Comparison of ENCODE assay signal across 1 fruit fly cellular context in genomic region chr2L:267441-268089, dm6.
TF ChIP-seq lines count a peak whose summit lies in the region.

TSS of gene CG17075 (minus strand) at chr2L:267505.

TF ChIP-seq in whole organism, embryonic, 481 proteins besides CTCF, POLR2A, EP300 and RAD21 (continued from another document):
- no peak for TF ChIP-seq Usf (GFP tag; optimal IDR thresholded peaks at IDR 0.05; lab: Kevin White, UChicago)
- TF ChIP-seq CG10209 (GFP tag; optimal IDR thresholded peaks at IDR 0.05; lab: Kevin White, UChicago), result peak; percentile 96
- peak; percentile 82 for TF ChIP-seq jigr1 (GFP tag; IDR thresholded peaks at IDR 0.05; lab: Robert Waterston, UW)
- TF ChIP-seq bbx (GFP tag; IDR thresholded peaks at IDR 0.05; lab: Robert Waterston, UW; ENCODE audit: partially characterized antibody), result no peak
- TF ChIP-seq dmrt99B (tag; optimal IDR thresholded peaks at IDR 0.05; lab: Kevin White, UChicago), result peak; percentile 98
- TF ChIP-seq CG6765 (GFP tag; optimal IDR thresholded peaks at IDR 0.05; lab: Kevin White, UChicago), result peak; percentile 92
- TF ChIP-seq az2 (GFP tag; optimal IDR thresholded peaks at IDR 0.05; lab: Kevin White, UChicago), result peak; percentile 94
- peak; percentile 96 for TF ChIP-seq Fer3 (tag; optimal IDR thresholded peaks at IDR 0.05; lab: Kevin White, UChicago)
- TF ChIP-seq CG11560 (tag; IDR thresholded peaks at IDR 0.05; lab: Robert Waterston, UW), result peak; percentile 84
- no peak for TF ChIP-seq HLH4C (GFP tag; IDR thresholded peaks at IDR 0.05; lab: Robert Waterston, UW; ENCODE audit: partially characterized antibody)
- peak; percentile 85 for TF ChIP-seq ssp (GFP tag; IDR thresholded peaks at IDR 0.05; lab: Robert Waterston, UW)
- peak; percentile 95 for TF ChIP-seq CG6683 (GFP tag; optimal IDR thresholded peaks at IDR 0.05; lab: Kevin White, UChicago)
- TF ChIP-seq Hsf (GFP tag; optimal IDR thresholded peaks at IDR 0.05; lab: Kevin White, UChicago), result peak; percentile 91
- TF ChIP-seq pnt (GFP tag; optimal IDR thresholded peaks at IDR 0.05; lab: Kevin White, UChicago), result peak; percentile 75
- peak; percentile 32 for TF ChIP-seq CG12236 (GFP tag; optimal IDR thresholded peaks at IDR 0.05; lab: Kevin White, UChicago)
- TF ChIP-seq Sry-δ (GFP tag; optimal IDR thresholded peaks at IDR 0.05; lab: Kevin White, UChicago), result peak; percentile 28
- TF ChIP-seq tin (GFP tag; optimal IDR thresholded peaks at IDR 0.05; lab: Kevin White, UChicago), result peak; percentile 94
- TF ChIP-seq CG11085 (GFP tag; IDR thresholded peaks at IDR 0.05; lab: Robert Waterston, UW), result peak; percentile 94
- no peak for TF ChIP-seq hkb (optimal IDR thresholded peaks at IDR 0.05; lab: Kevin White, UChicago)
- TF ChIP-seq hkb (GFP tag; IDR thresholded peaks at IDR 0.05; lab: Robert Waterston, UW), result peak; percentile 96
- peak; percentile 68 for TF ChIP-seq Bteb2 (GFP tag; optimal IDR thresholded peaks at IDR 0.05; lab: Kevin White, UChicago)
- peak; percentile 96 for TF ChIP-seq tgo (GFP tag; IDR thresholded peaks at IDR 0.05; lab: Robert Waterston, UW)
- TF ChIP-seq Hand (GFP tag; optimal IDR thresholded peaks at IDR 0.05; lab: Kevin White, UChicago), result peak; percentile 94
- peak; percentile 89 for TF ChIP-seq CG4820 (GFP tag; optimal IDR thresholded peaks at IDR 0.05; lab: Kevin White, UChicago)
- no peak for TF ChIP-seq nerfin-2 (GFP tag; IDR thresholded peaks at IDR 0.05; lab: Robert Waterston, UW; ENCODE audit: partially characterized antibody)
- peak; percentile 79 for TF ChIP-seq CG4617 (GFP tag; optimal IDR thresholded peaks at IDR 0.05; lab: Kevin White, UChicago; ENCODE audit: borderline replicate concordance)
- TF ChIP-seq hth (optimal IDR thresholded peaks at IDR 0.05; lab: Kevin White, UChicago), result no peak
- TF ChIP-seq Gsc (GFP tag; IDR thresholded peaks at IDR 0.05; lab: Robert Waterston, UW), result peak; percentile 79
- TF ChIP-seq gsb-n (tag; optimal IDR thresholded peaks at IDR 0.05; lab: Kevin White, UChicago), result peak; percentile 89
- peak; percentile 35 for TF ChIP-seq dmrt11E (tag; optimal IDR thresholded peaks at IDR 0.05; lab: Kevin White, UChicago)
- peak; percentile 89 for TF ChIP-seq CG10654 (GFP tag; optimal IDR thresholded peaks at IDR 0.05; lab: Kevin White, UChicago)
- TF ChIP-seq CG13287 (GFP tag; IDR thresholded peaks at IDR 0.05; lab: Robert Waterston, UW; ENCODE audit: partially characterized antibody), result peak; percentile 20; the same call in 1 of the 2 replicates
